Worm (Caenorhabditis elegans) whole organism, L1 larva: ENCODE results near the gene Y44A6D.3.

Source experiments
- C04F5.9 ChIP-seq: sonication (generic microtip); optimal IDR thresholded peaks from 2 replicates; lab custom pipeline; 2016; ENCODE audit warnings: missing genetic modification characterization, missing compliant biosample characterization
- Y116A8C.19 ChIP-seq: sonication (generic microtip); optimal IDR thresholded peaks from 2 replicates; lab custom pipeline; 2016; ENCODE audit warnings: missing compliant biosample characterization, missing genetic modification characterization, borderline replicate concordance
- aly-2 ChIP-seq: fragments of 150-350 bp; optimal IDR thresholded peaks from 2 replicates; lab custom pipeline; 2014; ENCODE audit warnings: missing biosample characterization, missing genetic modification characterization
- ama-1 ChIP-seq: fragments of 150-350 bp; optimal IDR thresholded peaks from 2 replicates; lab custom pipeline; 2014
- ceh-63 ChIP-seq: fragments of 200-800 bp; sonication (Bioruptor generic); optimal IDR thresholded peaks from 2 replicates; lab custom pipeline; 2018; ENCODE audit warnings: mild to moderate bottlenecking, missing genetic modification characterization, missing compliant biosample characterization
- ceh-82 ChIP-seq, 3 experiments: fragments of 150-350 bp in 1 of 3; sonication (generic microtip) in 2 of 3; optimal IDR thresholded peaks; 2 replicates each; lab custom pipeline; 2014 to 2017; ENCODE audit warnings: missing biosample characterization in 3 of 3, missing genetic modification characterization in 3 of 3
- ceh-88 ChIP-seq: fragments of 200-800 bp; sonication (Bioruptor generic); IDR thresholded peaks from 2 replicates; pipeline ENCODE4 v1.3.6; 2022; ENCODE audit warnings: missing genetic modification characterization, missing compliant biosample characterization
- ceh-90 ChIP-seq: sonication (generic microtip); optimal IDR thresholded peaks from 2 replicates; lab custom pipeline; 2016; ENCODE audit warnings: missing genetic modification characterization, missing compliant biosample characterization
- dpl-1 ChIP-seq, 3 experiments: fragments of 150-350 bp in 2 of 3; sonication (generic microtip) in 1 of 3; optimal IDR thresholded peaks; 2 replicates each; lab custom pipeline; 2014 to 2017; ENCODE audit warnings: missing biosample characterization in 3 of 3, missing genetic modification characterization in 3 of 3, missing genetic modification reagents in 3 of 3
- elt-2 ChIP-seq: sonication (generic microtip); optimal IDR thresholded peaks from 2 replicates; lab custom pipeline; 2016; ENCODE audit warnings: missing genetic modification characterization, mild to moderate bottlenecking, inconsistent platforms, missing compliant biosample characterization, missing genetic modification reagents
- fkh-4 ChIP-seq: sonication (generic microtip); optimal IDR thresholded peaks from 2 replicates; lab custom pipeline; 2016; ENCODE audit warnings: missing compliant biosample characterization, missing genetic modification characterization, borderline replicate concordance
- fkh-8 ChIP-seq: sonication (generic microtip); optimal IDR thresholded peaks from 2 replicates; lab custom pipeline; 2016; ENCODE audit warnings: mild to moderate bottlenecking, missing genetic modification characterization, missing compliant biosample characterization
- fos-1 ChIP-seq: fragments of 150-350 bp; optimal IDR thresholded peaks from 2 replicates; lab custom pipeline; 2014; ENCODE audit warnings: missing biosample characterization, missing genetic modification characterization
- grh-1 ChIP-seq: fragments of 200-800 bp; sonication (Bioruptor generic); IDR thresholded peaks from 2 replicates; pipeline ENCODE4 v1.3.6; 2022; ENCODE audit warnings: missing genetic modification reagents, missing genetic modification characterization, missing compliant biosample characterization
- hlh-4 ChIP-seq: sonication (generic microtip); optimal IDR thresholded peaks from 2 replicates; lab custom pipeline; 2016; ENCODE audit warnings: mild to moderate bottlenecking, missing genetic modification characterization, missing compliant biosample characterization
- irx-1 ChIP-seq: sonication (generic microtip); optimal IDR thresholded peaks from 2 replicates; lab custom pipeline; 2016; ENCODE audit warnings: missing genetic modification characterization, missing compliant biosample characterization
- isw-1 ChIP-seq: fragments of 200-800 bp; sonication (Bioruptor generic); IDR thresholded peaks from 2 replicates; pipeline ENCODE4 v1.3.6; 2022; ENCODE audit warnings: missing genetic modification characterization, missing compliant biosample characterization
- jun-1 ChIP-seq: fragments of 150-350 bp; optimal IDR thresholded peaks from 2 replicates; lab custom pipeline; 2014; ENCODE audit warnings: missing biosample characterization, missing genetic modification reagents, missing genetic modification characterization
- lin-35 ChIP-seq, 2 experiments: fragments of 150-350 bp; optimal IDR thresholded peaks; 2 replicates each; lab custom pipeline; 2014; ENCODE audit warnings: missing biosample characterization in 2 of 2, missing genetic modification characterization in 2 of 2, missing genetic modification reagents in 2 of 2
- lin-39 ChIP-seq: fragments of 150-350 bp; optimal IDR thresholded peaks from 2 replicates; lab custom pipeline; 2014; ENCODE audit warnings: missing biosample characterization, missing genetic modification reagents, missing genetic modification characterization
- lsy-2 ChIP-seq, 2 experiments: fragments of 150-350 bp; optimal IDR thresholded peaks; 2 replicates each; lab custom pipeline; 2014; ENCODE audit warnings: missing biosample characterization in 2 of 2, missing genetic modification characterization in 2 of 2
- mab-9 ChIP-seq: fragments of 200-800 bp; sonication (Bioruptor generic); IDR thresholded peaks from 2 replicates; pipeline ENCODE4 v1.3.6; 2022; ENCODE audit warnings: missing genetic modification reagents, missing genetic modification characterization, missing compliant biosample characterization
- mdl-1 ChIP-seq, 2 experiments: fragments of 150-350 bp; optimal IDR thresholded peaks; 2 replicates each; lab custom pipeline; 2014 to 2017; ENCODE audit warnings: missing biosample characterization in 2 of 2, missing genetic modification characterization in 2 of 2, inconsistent platforms in 1 of 2
- mef-2 ChIP-seq: fragments of 150-350 bp; optimal IDR thresholded peaks from 2 replicates; lab custom pipeline; 2014; ENCODE audit warnings: missing biosample characterization, missing genetic modification characterization
- nhr-12 ChIP-seq: sonication (generic microtip); optimal IDR thresholded peaks from 2 replicates; lab custom pipeline; 2017; ENCODE audit warnings: missing biosample characterization, missing genetic modification characterization
- nhr-19 ChIP-seq: fragments of 200-800 bp; sonication (Bioruptor generic); conservative IDR thresholded peaks from 2 replicates; pipeline ENCODE4 v1.3.6; 2022; ENCODE audit warnings: missing genetic modification characterization, missing compliant biosample characterization
- nhr-237 ChIP-seq: fragments of 150-350 bp; optimal IDR thresholded peaks from 2 replicates; lab custom pipeline; 2014; ENCODE audit warnings: missing biosample characterization, missing genetic modification characterization
- nhr-28 ChIP-seq: fragments of 150-350 bp; optimal IDR thresholded peaks from 2 replicates; lab custom pipeline; 2014; ENCODE audit warnings: missing biosample characterization, missing genetic modification characterization
- nhr-76 ChIP-seq: sonication (generic microtip); optimal IDR thresholded peaks from 2 replicates; lab custom pipeline; 2017; ENCODE audit warnings: missing biosample characterization, missing genetic modification characterization
- nhr-77 ChIP-seq: fragments of 150-350 bp; optimal IDR thresholded peaks from 2 replicates; lab custom pipeline; 2014; ENCODE audit warnings: missing biosample characterization, missing genetic modification characterization
- nhr-84 ChIP-seq: sonication (generic microtip); optimal IDR thresholded peaks from 2 replicates; lab custom pipeline; 2017; ENCODE audit warnings: missing biosample characterization, missing genetic modification characterization
- nhr-85 ChIP-seq: sonication (generic microtip); peaks from one replicate; lab custom pipeline; 2016; ENCODE audit warnings: missing genetic modification characterization, inconsistent platforms, missing compliant biosample characterization
- nhr-90 ChIP-seq: sonication (generic microtip); optimal IDR thresholded peaks from 2 replicates; lab custom pipeline; 2016; ENCODE audit warnings: mild to moderate bottlenecking, missing genetic modification characterization, missing compliant biosample characterization; ENCODE audit not compliant: poor library complexity
- pag-3 ChIP-seq: sonication (generic microtip); optimal IDR thresholded peaks from 2 replicates; lab custom pipeline; 2017; ENCODE audit warnings: missing genetic modification characterization, mild to moderate bottlenecking, missing compliant biosample characterization, antibody characterized with exemption, borderline replicate concordance; ENCODE audit not compliant: insufficient read depth
- pqm-1 ChIP-seq: sonication (generic microtip); optimal IDR thresholded peaks from 3 replicates; lab custom pipeline; 2017; ENCODE audit warnings: missing biosample characterization, missing genetic modification characterization
- rnt-1 ChIP-seq: sonication (generic microtip); optimal IDR thresholded peaks from 2 replicates; lab custom pipeline; 2016; ENCODE audit warnings: mild to moderate bottlenecking, missing genetic modification characterization, moderate library complexity, missing compliant biosample characterization
- skn-1 ChIP-seq: fragments of 150-350 bp; optimal IDR thresholded peaks from 2 replicates; lab custom pipeline; 2014; ENCODE audit warnings: missing biosample characterization, missing genetic modification characterization
- snu-23 ChIP-seq: sonication (generic microtip); optimal IDR thresholded peaks from 2 replicates; lab custom pipeline; 2016; ENCODE audit warnings: missing genetic modification characterization, missing compliant biosample characterization
- sox-4 ChIP-seq: sonication (generic microtip); optimal IDR thresholded peaks from 2 replicates; lab custom pipeline; 2016; ENCODE audit warnings: missing genetic modification characterization, missing compliant biosample characterization
- sptf-1 ChIP-seq: fragments of 150-350 bp; optimal IDR thresholded peaks from 2 replicates; lab custom pipeline; 2014; ENCODE audit warnings: missing biosample characterization, missing genetic modification characterization
- sup-37 ChIP-seq: fragments of 200-800 bp; sonication (Bioruptor generic); optimal IDR thresholded peaks from 2 replicates; lab custom pipeline; 2018; ENCODE audit warnings: mild to moderate bottlenecking, missing genetic modification characterization, missing compliant biosample characterization
- swsn-7 ChIP-seq: sonication (generic microtip); optimal IDR thresholded peaks from 2 replicates; lab custom pipeline; 2016; ENCODE audit warnings: missing genetic modification characterization, missing compliant biosample characterization
- tbx-2 ChIP-seq: sonication (generic microtip); optimal IDR thresholded peaks from 2 replicates; lab custom pipeline; 2016; ENCODE audit warnings: missing genetic modification characterization, missing compliant biosample characterization
- tlp-1 ChIP-seq: fragments of 150-350 bp; optimal IDR thresholded peaks from 2 replicates; lab custom pipeline; 2014; ENCODE audit warnings: missing biosample characterization, missing genetic modification characterization
- unc-130 ChIP-seq: fragments of 150-350 bp; optimal IDR thresholded peaks from 2 replicates; lab custom pipeline; 2017; ENCODE audit warnings: missing biosample characterization, missing genetic modification characterization, inconsistent platforms
- unc-30 ChIP-seq: sonication (generic microtip); optimal IDR thresholded peaks from 2 replicates; lab custom pipeline; 2017; ENCODE audit warnings: missing biosample characterization, missing genetic modification characterization
- unc-86 ChIP-seq: sonication (generic microtip); optimal IDR thresholded peaks from 2 replicates; lab custom pipeline; 2016; ENCODE audit warnings: missing genetic modification characterization, missing compliant biosample characterization
- unc-98 ChIP-seq: fragments of 200-800 bp; sonication (Bioruptor generic); IDR thresholded peaks from 2 replicates; pipeline ENCODE4 v1.3.6; 2022; ENCODE audit warnings: missing genetic modification characterization, missing compliant biosample characterization
- xbp-1 ChIP-seq: sonication (generic microtip); optimal IDR thresholded peaks from 2 replicates; lab custom pipeline; 2016; ENCODE audit warnings: missing genetic modification characterization, missing compliant biosample characterization
- zip-4 ChIP-seq: fragments of 200-800 bp; sonication (Bioruptor generic); optimal IDR thresholded peaks from 2 replicates; lab custom pipeline; 2018; ENCODE audit warnings: mild to moderate bottlenecking, missing genetic modification characterization, moderate library complexity, missing compliant biosample characterization
- ztf-4 ChIP-seq: fragments of 150-350 bp; optimal IDR thresholded peaks from 2 replicates; lab custom pipeline; 2014; ENCODE audit warnings: missing biosample characterization, missing genetic modification characterization

Y44A6D.3 gene

DNA sequence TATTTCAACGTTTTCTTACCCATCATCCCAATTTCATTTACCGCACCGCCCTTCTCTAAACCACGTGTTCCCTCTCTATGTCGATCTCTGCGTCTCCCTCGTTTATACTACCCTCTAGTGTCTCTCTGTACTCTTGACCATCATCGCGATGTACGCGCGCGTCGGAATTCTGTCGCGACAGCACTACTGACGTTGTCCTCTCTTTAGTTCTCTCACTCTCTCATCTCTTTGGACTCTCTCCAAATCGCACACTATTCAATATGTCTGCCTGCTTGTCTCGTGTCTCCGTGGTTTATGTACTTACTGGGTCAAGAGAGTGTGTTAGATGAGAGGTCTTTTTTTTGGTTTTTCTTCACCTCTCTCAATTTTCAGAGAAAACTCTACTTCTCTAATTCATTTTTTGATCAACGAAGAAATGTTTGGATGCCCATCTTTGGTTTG is 13.9 kb downstream of the Y44A6D.3 start (continued):
- TF ChIP-seq rnt-1 (peak; percentile 94), ceh-90 (no peak), grh-1 (GFP tag; lab: Robert Waterston, UW) (peak; percentile 93), nhr-19 (GFP tag; lab: Robert Waterston, UW) (peak; percentile 100), mab-9 (GFP tag; lab: Robert Waterston, UW) (peak; percentile 95), ceh-82 (tag; optimal IDR thresholded peaks at IDR 0.05; lab: Kevin White, UChicago) (peak; percentile 90 to 95 (median 92)), tlp-1 (no peak), nhr-84 (tag; lab: Kevin White, UChicago) (no peak), nhr-12 (tag; lab: Kevin White, UChicago) (no peak), zip-4 (GFP tag; lab: Kevin White, UChicago) (peak; percentile 91), ztf-4 (tag; lab: Kevin White, UChicago) (peak; percentile 97), swsn-7 (tag; lab: Kevin White, UChicago) (peak; percentile 100), dpl-1 (GFP tag; optimal IDR thresholded peaks at IDR 0.05; lab: Kevin White, UChicago) (peak; percentile 70 to 75 (median 71)), isw-1 (peak; percentile 93), nhr-237 (tag; lab: Kevin White, UChicago) (peak; percentile 94), nhr-85 (peak; percentile 99), aly-2 (peak; percentile 67), nhr-76 (tag; lab: Kevin White, UChicago) (no peak), fkh-4 (tag; lab: Kevin White, UChicago) (peak; percentile 83), hlh-4 (no peak), skn-1 (tag; lab: Kevin White, UChicago) (peak; percentile 94), fos-1 (peak; percentile 95), nhr-28 (tag; lab: Kevin White, UChicago) (no peak), ceh-63 (GFP tag; lab: Kevin White, UChicago) (peak; percentile 59), Y116A8C.19 (tag; lab: Kevin White, UChicago) (peak; percentile 41), mdl-1 (tag; optimal IDR thresholded peaks at IDR 0.05; lab: Kevin White, UChicago) (peak; percentile 99 to 100), C04F5.9 (tag; lab: Kevin White, UChicago) (peak; percentile 89), snu-23 (GFP tag; lab: Kevin White, UChicago) (peak; percentile 100), tbx-2 (tag; lab: Kevin White, UChicago) (peak; percentile 99), unc-30 (tag; lab: Kevin White, UChicago) (peak; percentile 58), mef-2 (peak; percentile 94), nhr-90 (peak; percentile 97), unc-130 (peak; percentile 98), sox-4 (peak; percentile 94), pqm-1 (tag; lab: Kevin White, UChicago) (peak; percentile 90), ama-1 (peak; percentile 75)

- TF ChIP-seq sptf-1 (no peak), nhr-85 (no peak), irx-1 (no peak), lin-39 (tag; lab: Kevin White, UChicago) (no peak), fkh-8 (tag; lab: Kevin White, UChicago) (peak; percentile 90), rnt-1 (peak; percentile 55), isw-1 (peak; percentile 20; the same call in 1 of the 2 replicates), snu-23 (GFP tag; lab: Kevin White, UChicago) (peak; percentile 80), pag-3 (no peak), ceh-88 (GFP tag; lab: Robert Waterston, UW) (no peak), grh-1 (GFP tag; lab: Robert Waterston, UW) (no peak), unc-86 (no peak), ceh-90 (no peak), lin-35 (GFP tag; optimal IDR thresholded peaks at IDR 0.05; lab: Kevin White, UChicago) (peak; percentile 64 to 73), skn-1 (tag; lab: Kevin White, UChicago) (peak; percentile 54), elt-2 (peak; percentile 29), dpl-1 (GFP tag; optimal IDR thresholded peaks at IDR 0.05; lab: Kevin White, UChicago) (peak in 2 of 3 experiments; percentile 5 to 42), tlp-1 (no peak), swsn-7 (tag; lab: Kevin White, UChicago) (peak; percentile 74), lsy-2 (tag; optimal IDR thresholded peaks at IDR 0.05; lab: Kevin White, UChicago) (peak; percentile 40 to 60), unc-98 (no peak), xbp-1 (tag; lab: Kevin White, UChicago) (peak; percentile 43), jun-1 (tag; lab: Kevin White, UChicago) (peak; percentile 50), sup-37 (GFP tag; lab: Kevin White, UChicago) (no peak), mdl-1 (tag; optimal IDR thresholded peaks at IDR 0.05; lab: Kevin White, UChicago) (peak in 1 of 2 experiments; percentile 88), nhr-237 (tag; lab: Kevin White, UChicago) (peak; percentile 69), nhr-90 (peak; percentile 35), nhr-77 (tag; lab: Kevin White, UChicago) (peak; percentile 72), ceh-82 (tag; optimal IDR thresholded peaks at IDR 0.05; lab: Kevin White, UChicago) (peak; percentile 33 to 66 (median 42))
These were observed 15.5 kb downstream of the Y44A6D.3 start for ce11 chrV:20776761-20777160.
